Worm (Caenorhabditis elegans): ENCODE measurements around the gene F10A3.12.

F10A3.12 gene

ce11 chrV:16183357-16183756 is 19.5 kb downstream of the F10A3.12 start, which contains the start of gene srz-14:
TSS of gene srz-14 (plus strand) at chrV:16183657.
- TF ChIP-seq efl-1 (GFP tag; optimal IDR thresholded peaks at IDR 0.05) = no peak
- no peak for TF ChIP-seq Y67H2A.10 (GFP tag; conservative IDR thresholded peaks at IDR 0.05)
- TF ChIP-seq tlf-1 (GFP tag; optimal IDR thresholded peaks at IDR 0.05) = no peak
- no peak for TF ChIP-seq ztf-3 (GFP tag; optimal IDR thresholded peaks at IDR 0.05)
- no peak for TF ChIP-seq F23B12.7 (tag; optimal IDR thresholded peaks at IDR 0.05; ENCODE audit: insufficient read depth)
- TF ChIP-seq nfyb-1 (GFP tag; IDR thresholded peaks at IDR 0.05) = no peak
- no peak for TF ChIP-seq ZK185.1 (tag; optimal IDR thresholded peaks at IDR 0.05; ENCODE audit: poor library complexity, severe bottlenecking)
- TF ChIP-seq hmg-1.2 (GFP tag; IDR thresholded peaks at IDR 0.05) = no peak

- TF ChIP-seq Y95B8A.8 (GFP tag; IDR thresholded peaks at IDR 0.05) (no peak), madf-3 (GFP tag; IDR thresholded peaks at IDR 0.05) (no peak), sea-2 (GFP tag; IDR thresholded peaks at IDR 0.05) (no peak), T26A5.8 (tag; optimal IDR thresholded peaks at IDR 0.05) (no peak), mel-28 (tag; optimal IDR thresholded peaks at IDR 0.05; ENCODE audit: borderline replicate concordance) (no peak), pbrm-1 (GFP tag; IDR thresholded peaks at IDR 0.05) (no peak), sptf-2 (GFP tag; optimal IDR thresholded peaks at IDR 0.05) (no peak), K11D2.4 (GFP tag; IDR thresholded peaks at IDR 0.05) (no peak), attf-5 (GFP tag; optimal IDR thresholded peaks at IDR 0.05) (no peak), ztf-6 (GFP tag; IDR thresholded peaks at IDR 0.05) (no peak), ccch-3 (GFP tag; optimal IDR thresholded peaks at IDR 0.05) (no peak), akir-1 (GFP tag; optimal IDR thresholded peaks at IDR 0.05) (no peak), aptf-2 (GFP tag; conservative IDR thresholded peaks at IDR 0.05) (no peak), nhr-90 (tag; optimal IDR thresholded peaks at IDR 0.05) (no peak)
Observed at ce11 chrV:16190485-16190884, 26.7 kb downstream of the F10A3.12 start, which contains the start of gene srh-281. TSS of gene srh-281 (plus strand) at chrV:16190785.

- TF ChIP-seq gei-17 (GFP tag; optimal IDR thresholded peaks at IDR 0.05) (no peak), him-1 (tag; optimal IDR thresholded peaks at IDR 0.05) (no peak), B0261.1 (tag; optimal IDR thresholded peaks at IDR 0.05) (no peak), K11D2.4 (GFP tag; IDR thresholded peaks at IDR 0.05) (no peak), Y53F4B.3 (GFP tag; IDR thresholded peaks at IDR 0.05) (no peak), ztf-6 (GFP tag; IDR thresholded peaks at IDR 0.05) (no peak), rcor-1 (GFP tag; IDR thresholded peaks at IDR 0.05) (no peak), fkh-3 (tag; optimal IDR thresholded peaks at IDR 0.05) (no peak), Y67H2A.10 (GFP tag; conservative IDR thresholded peaks at IDR 0.05) (no peak), lin-54 (GFP tag; optimal IDR thresholded peaks at IDR 0.05) (no peak), F33H1.4 (GFP tag; IDR thresholded peaks at IDR 0.05) (no peak), F55B11.4 (tag; optimal IDR thresholded peaks at IDR 0.05; ENCODE audit: borderline replicate concordance, insufficient read depth) (no peak)
Observed at ce11 chrV:16192114-16192513, 28.3 kb downstream of the F10A3.12 start, which contains the start of gene srh-279. TSS of gene srh-279 (plus strand) at chrV:16192414.

ce11 chrV:16194639-16195038 is 30.8 kb downstream of the F10A3.12 start, which contains the start of gene rabr-4:
TSS of gene rabr-4 (plus strand) at chrV:16194939.
- no peak for TF ChIP-seq B0261.1 (tag; optimal IDR thresholded peaks at IDR 0.05)
- no peak for TF ChIP-seq ztf-28 (GFP tag; IDR thresholded peaks at IDR 0.05)
- no peak for TF ChIP-seq ama-1 (optimal IDR thresholded peaks at IDR 0.05)
- no peak for TF ChIP-seq ama-1 (GFP tag; optimal IDR thresholded peaks at IDR 0.05)
- TF ChIP-seq madf-6 (GFP tag; IDR thresholded peaks at IDR 0.05) = no peak
- TF ChIP-seq lin-26 (GFP tag; IDR thresholded peaks at IDR 0.05) = no peak
- no peak for TF ChIP-seq dox-1 (GFP tag; IDR thresholded peaks at IDR 0.05)
- TF ChIP-seq pbrm-1 (GFP tag; IDR thresholded peaks at IDR 0.05) = no peak
- TF ChIP-seq lin-35 (GFP tag; optimal IDR thresholded peaks at IDR 0.05) = no peak
- TF ChIP-seq unc-130 (GFP tag; optimal IDR thresholded peaks at IDR 0.05) = no peak
- no peak for TF ChIP-seq gei-17 (GFP tag; optimal IDR thresholded peaks at IDR 0.05)
- TF ChIP-seq nhr-179 (tag; optimal IDR thresholded peaks at IDR 0.05) = no peak
- TF ChIP-seq let-607 (tag; optimal IDR thresholded peaks at IDR 0.05) = no peak
- no peak for TF ChIP-seq ccch-3 (GFP tag; optimal IDR thresholded peaks at IDR 0.05)

Data from whole organism, young adult.